Worm (Caenorhabditis elegans): ENCODE measurements around the gene dhs-21.

dhs-21 gene

DNA sequence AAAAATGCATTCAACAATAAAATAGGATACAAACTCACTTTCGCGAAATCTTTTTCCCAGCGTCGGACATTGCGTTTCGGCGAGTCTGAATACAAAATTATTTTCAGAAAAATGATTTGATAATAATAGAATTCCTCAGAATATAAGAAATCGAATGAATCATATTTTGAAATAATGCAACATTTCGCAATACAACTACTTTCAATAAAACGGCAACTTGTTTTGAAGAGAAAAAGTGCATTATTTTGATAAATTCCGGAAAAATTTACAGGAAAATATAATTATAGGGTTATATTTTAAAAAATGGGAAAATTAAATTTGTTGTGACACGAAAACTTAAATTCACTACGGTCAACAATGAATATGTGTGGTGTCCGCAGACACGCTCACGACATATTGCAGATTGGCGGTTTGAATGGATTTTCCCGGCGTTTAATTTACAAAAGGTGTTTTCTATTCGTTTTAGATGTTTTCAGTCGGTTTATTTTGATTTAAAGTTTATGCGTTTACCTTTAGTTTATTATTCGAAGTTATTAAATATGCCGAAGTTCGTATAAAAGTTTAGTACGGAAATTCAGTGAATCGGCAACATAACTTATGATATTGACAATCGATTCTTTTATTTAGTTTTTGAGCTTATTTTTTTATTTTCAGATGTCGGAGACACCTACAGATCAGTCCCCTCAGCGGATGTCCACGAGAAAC is 30.0 kb upstream of the dhs-21 start, which contains the start of the genes abcf-1 and scc-3 (continued):
- peak; percentile 25 for TF ChIP-seq rnt-1 (tag; optimal IDR thresholded peaks at IDR 0.05)
- TF ChIP-seq hlh-17 (GFP tag; optimal IDR thresholded peaks at IDR 0.05; ENCODE audit: borderline replicate concordance), result no peak
- TF ChIP-seq ets-5 (GFP tag; IDR thresholded peaks at IDR 0.05), result no peak
- no peak for TF ChIP-seq zip-4 (GFP tag; optimal IDR thresholded peaks at IDR 0.05)
- no peak for TF ChIP-seq ztf-11 (tag; optimal IDR thresholded peaks at IDR 0.05)
- TF ChIP-seq efl-1 (optimal IDR thresholded peaks at IDR 0.05), result peak; percentile 25 to 62
- TF ChIP-seq efl-1 (GFP tag; optimal IDR thresholded peaks at IDR 0.05 in 1 of 2), result peak; percentile 66 to 93
- TF ChIP-seq lin-13 (GFP tag; optimal IDR thresholded peaks at IDR 0.05), result no peak
- no peak for TF ChIP-seq ceh-8 (GFP tag; optimal IDR thresholded peaks at IDR 0.05)
- no peak for TF ChIP-seq nhr-90 (tag; optimal IDR thresholded peaks at IDR 0.05; ENCODE audit: poor library complexity)
- TF ChIP-seq ceh-63 (GFP tag; optimal IDR thresholded peaks at IDR 0.05), result no peak
- peak; percentile 84 for TF ChIP-seq F16B12.6 (tag; optimal IDR thresholded peaks at IDR 0.05)
- no peak for TF ChIP-seq nhr-71 (tag; optimal IDR thresholded peaks at IDR 0.05)
- TF ChIP-seq skn-1 (tag; optimal IDR thresholded peaks at IDR 0.05), result peak; percentile 51
- no peak for TF ChIP-seq nhr-84 (tag; optimal IDR thresholded peaks at IDR 0.05)
- no peak for TF ChIP-seq aha-1 (tag; optimal IDR thresholded peaks at IDR 0.05)
- TF ChIP-seq xbp-1 (tag; optimal IDR thresholded peaks at IDR 0.05), result peak; percentile 40
- peak; percentile 47 to 74 (median 59) for TF ChIP-seq dpl-1 (GFP tag; optimal IDR thresholded peaks at IDR 0.05)
- peak; percentile 38 for TF ChIP-seq nhr-20 (tag; optimal IDR thresholded peaks at IDR 0.05)
- TF ChIP-seq snu-23 (GFP tag; optimal IDR thresholded peaks at IDR 0.05), result no peak
- no peak for TF ChIP-seq ces-1 (GFP tag; optimal IDR thresholded peaks at IDR 0.05)
- TF ChIP-seq mep-1 (tag; optimal IDR thresholded peaks at IDR 0.05), result peak; percentile 53
- no peak for TF ChIP-seq zag-1 (tag; optimal IDR thresholded peaks at IDR 0.05)
- no peak for TF ChIP-seq alr-1 (tag; optimal IDR thresholded peaks at IDR 0.05; ENCODE audit: borderline replicate concordance)
- no peak for TF ChIP-seq jun-1 (tag; optimal IDR thresholded peaks at IDR 0.05)
- TF ChIP-seq nhr-85 (tag), result no peak
- TF ChIP-seq fkh-8 (tag; optimal IDR thresholded peaks at IDR 0.05), result no peak
- TF ChIP-seq hpl-2 (GFP tag; optimal IDR thresholded peaks at IDR 0.05), result no peak
- no peak; the same call in 1 of the 2 replicates for TF ChIP-seq isw-1 (GFP tag; IDR thresholded peaks at IDR 0.05)
- TF ChIP-seq lsy-2 (tag; optimal IDR thresholded peaks at IDR 0.05), result peak; percentile 86 to 98
- TF ChIP-seq unc-98 (GFP tag; IDR thresholded peaks at IDR 0.05), result no peak
- no peak for TF ChIP-seq ceh-82 (tag; optimal IDR thresholded peaks at IDR 0.05)
- no peak for TF ChIP-seq pqm-1 (tag; optimal IDR thresholded peaks at IDR 0.05)
- no peak for TF ChIP-seq lir-3 (tag; optimal IDR thresholded peaks at IDR 0.05; ENCODE audit: poor library complexity)
- TF ChIP-seq pax-3 (tag; optimal IDR thresholded peaks at IDR 0.05), result no peak
- no peak for TF ChIP-seq fkh-10 (GFP tag; optimal IDR thresholded peaks at IDR 0.05)
- TF ChIP-seq nhr-47 (tag; optimal IDR thresholded peaks at IDR 0.05), result peak; percentile 21
- TF ChIP-seq sox-4 (tag; optimal IDR thresholded peaks at IDR 0.05), result no peak
- TF ChIP-seq sup-37 (GFP tag; optimal IDR thresholded peaks at IDR 0.05), result no peak
- TF ChIP-seq egl-27 (tag; optimal IDR thresholded peaks at IDR 0.05), result no peak
- TF ChIP-seq irx-1 (tag; optimal IDR thresholded peaks at IDR 0.05), result no peak
- TF ChIP-seq nhr-28 (tag; optimal IDR thresholded peaks at IDR 0.05), result no peak
- no peak for TF ChIP-seq fkh-4 (tag; optimal IDR thresholded peaks at IDR 0.05; ENCODE audit: borderline replicate concordance)
- no peak for TF ChIP-seq ama-1 (optimal IDR thresholded peaks at IDR 0.05)
- no peak for TF ChIP-seq dsc-1 (tag; optimal IDR thresholded peaks at IDR 0.05)
- TF ChIP-seq grh-1 (GFP tag; IDR thresholded peaks at IDR 0.05), result no peak
- TF ChIP-seq blmp-1 (tag; optimal IDR thresholded peaks at IDR 0.05), result no peak
- no peak for TF ChIP-seq C34B4.2 (tag; optimal IDR thresholded peaks at IDR 0.05)
- no peak for TF ChIP-seq C04F5.9 (tag; optimal IDR thresholded peaks at IDR 0.05)
- TF ChIP-seq mab-9 (GFP tag; IDR thresholded peaks at IDR 0.05), result no peak
- no peak for TF ChIP-seq vab-15 (tag; optimal IDR thresholded peaks at IDR 0.05)
- TF ChIP-seq aly-2 (tag; optimal IDR thresholded peaks at IDR 0.05), result no peak
